Fruit fly (Drosophila melanogaster): ENCODE results near the gene CG13622.

The CG13622 gene

DNA sequence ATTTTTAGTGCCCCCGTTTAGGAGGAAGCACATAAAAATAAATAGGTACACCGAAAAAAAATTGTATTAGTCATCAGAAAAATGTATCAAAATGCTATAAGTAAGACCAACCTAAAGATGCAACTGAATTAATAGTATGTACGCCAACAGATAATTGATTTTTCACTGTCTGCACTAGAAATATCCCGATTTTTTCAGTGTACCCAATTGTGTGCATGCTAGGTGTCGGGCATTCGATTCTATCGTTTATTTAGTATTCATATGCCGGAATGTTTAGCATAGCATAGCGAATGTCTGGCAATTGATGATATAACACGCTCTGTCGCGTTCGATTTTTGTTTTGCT, 43.9 kb upstream of the CG13622 start (continued):
- TF ChIP-seq fkh (GFP tag; optimal IDR thresholded peaks at IDR 0.05) (peak; percentile 26), CG32006 (GFP tag; optimal IDR thresholded peaks at IDR 0.05) (peak; percentile 59), Hr4 (GFP tag; optimal IDR thresholded peaks at IDR 0.05) (peak; percentile 70), cyc (GFP tag; optimal IDR thresholded peaks at IDR 0.05) (peak; percentile 39), CG6854 (GFP tag; optimal IDR thresholded peaks at IDR 0.05) (no peak), topi (GFP tag; optimal IDR thresholded peaks at IDR 0.05) (peak; percentile 56), fd59A (GFP tag; optimal IDR thresholded peaks at IDR 0.05) (no peak), CG6276 (GFP tag; optimal IDR thresholded peaks at IDR 0.05) (peak; percentile 45), Eip75B (GFP tag; optimal IDR thresholded peaks at IDR 0.05) (peak; percentile 56), achi (GFP tag; optimal IDR thresholded peaks at IDR 0.05) (peak; percentile 43), CG7368 (GFP tag; optimal IDR thresholded peaks at IDR 0.05) (no peak), net (GFP tag; optimal IDR thresholded peaks at IDR 0.05) (peak; percentile 38), spab (GFP tag; optimal IDR thresholded peaks at IDR 0.05) (no peak), salr (GFP tag; optimal IDR thresholded peaks at IDR 0.05) (peak in 1 of 2 experiments; percentile 51)

DNA sequence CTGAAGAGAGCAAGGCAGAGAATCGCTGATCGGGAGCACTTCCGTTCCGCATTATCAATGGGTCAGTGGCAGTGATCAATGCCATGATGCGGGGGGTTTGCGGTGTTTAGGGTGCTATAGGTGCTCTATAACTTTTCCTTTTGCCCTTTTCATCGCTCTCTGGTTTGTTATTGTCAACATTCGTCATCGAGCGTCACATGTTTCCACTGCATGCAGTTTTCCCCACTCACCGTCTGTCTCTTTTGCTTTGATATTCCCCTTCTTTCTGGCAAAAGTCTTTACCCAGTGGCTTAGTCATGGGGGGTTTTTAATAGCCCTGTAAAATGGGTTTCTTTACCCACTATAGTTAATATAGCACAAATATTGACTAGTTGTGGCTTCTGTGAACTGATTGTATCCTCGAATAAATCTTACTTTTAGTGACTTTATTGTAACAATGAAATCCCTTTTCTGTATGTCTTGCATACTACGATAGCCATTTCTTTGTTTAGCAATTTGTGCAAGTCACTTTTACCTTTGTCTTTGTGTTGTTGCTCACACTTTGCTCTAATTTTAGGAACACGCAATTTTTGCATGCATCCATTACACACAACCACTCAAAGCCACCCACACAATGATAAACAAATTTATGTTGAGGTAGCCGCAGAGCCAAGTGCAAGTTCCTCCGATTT, 43.4 kb upstream of the CG13622 start:
- TF ChIP-seq acj6 (GFP tag; optimal IDR thresholded peaks at IDR 0.05) (no peak), CG6163 (GFP tag; IDR thresholded peaks at IDR 0.05) (peak; percentile 41; the same call in 2 of the 3 replicates), CG31627 (GFP tag; optimal IDR thresholded peaks at IDR 0.05) (no peak), Sox14 (GFP tag; optimal IDR thresholded peaks at IDR 0.05) (peak; percentile 64), CG15336 (GFP tag; IDR thresholded peaks at IDR 0.05) (peak; percentile 6; the same call in 1 of the 2 replicates), CG1621 (tag; optimal IDR thresholded peaks at IDR 0.05) (no peak), CG11762 (GFP tag; optimal IDR thresholded peaks at IDR 0.05; ENCODE audit: insufficient read depth) (no peak), fd59A (GFP tag; optimal IDR thresholded peaks at IDR 0.05) (peak; percentile 11), CG34406 (GFP tag; optimal IDR thresholded peaks at IDR 0.05) (no peak), CG10631 (GFP tag; optimal IDR thresholded peaks at IDR 0.05) (no peak), Met (GFP tag; optimal IDR thresholded peaks at IDR 0.05) (peak; percentile 7), CG4318 (GFP tag; optimal IDR thresholded peaks at IDR 0.05) (no peak), svp (GFP tag) (peak; percentile 69), Eip78C (GFP tag) (peak; percentile 83), CG8119 (GFP tag; IDR thresholded peaks at IDR 0.05) (no peak), salr (GFP tag; optimal IDR thresholded peaks at IDR 0.05) (peak in 1 of 2 experiments; percentile 9), CG32006 (GFP tag; optimal IDR thresholded peaks at IDR 0.05) (no peak), Hr39 (GFP tag; optimal IDR thresholded peaks at IDR 0.05) (no peak), CG6792 (GFP tag; optimal IDR thresholded peaks at IDR 0.05) (no peak), Sox15 (GFP tag; optimal IDR thresholded peaks at IDR 0.05) (no peak), Lpt (GFP tag; optimal IDR thresholded peaks at IDR 0.05) (no peak)

DNA sequence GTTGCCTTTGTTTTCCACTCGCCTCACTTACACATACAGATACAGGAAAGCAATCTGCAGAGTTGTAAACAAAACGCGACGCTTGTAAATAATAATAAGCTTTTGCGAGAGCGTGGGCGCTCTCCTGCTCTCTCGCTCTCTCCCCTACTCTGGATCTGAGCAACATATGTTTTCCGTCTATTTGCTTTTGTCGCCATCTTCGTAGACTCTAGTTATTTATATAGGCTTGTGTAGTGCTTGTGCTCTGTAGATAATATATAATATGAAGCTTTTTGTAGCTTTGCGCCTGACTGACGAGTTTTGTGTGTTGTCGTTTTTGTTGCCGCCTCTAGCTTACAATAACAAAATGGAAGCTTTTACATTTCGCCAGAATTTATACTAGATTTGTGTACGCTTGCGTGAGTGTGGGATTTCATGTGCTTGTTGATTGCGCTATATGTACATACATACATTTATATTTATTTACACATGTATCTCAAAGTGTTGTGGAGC, 42.3 kb upstream of the CG13622 start:
- TF ChIP-seq CG6854 (GFP tag; optimal IDR thresholded peaks at IDR 0.05): no peak
- peak; percentile 31 for TF ChIP-seq spab (GFP tag; optimal IDR thresholded peaks at IDR 0.05)
- no peak for TF ChIP-seq Hr39 (GFP tag; optimal IDR thresholded peaks at IDR 0.05)
- peak; percentile 64 for TF ChIP-seq dsx (GFP tag; optimal IDR thresholded peaks at IDR 0.05; ENCODE audit: poor library complexity, severe bottlenecking)
- TF ChIP-seq CG11294 (GFP tag; IDR thresholded peaks at IDR 0.05): no peak
- TF ChIP-seq CG8319 (GFP tag; optimal IDR thresholded peaks at IDR 0.05): no peak
- no peak for TF ChIP-seq salr (GFP tag; optimal IDR thresholded peaks at IDR 0.05)
- TF ChIP-seq CG1621 (tag; optimal IDR thresholded peaks at IDR 0.05): peak; percentile 2
- no peak for TF ChIP-seq acj6 (GFP tag; optimal IDR thresholded peaks at IDR 0.05)
- TF ChIP-seq ss (GFP tag; optimal IDR thresholded peaks at IDR 0.05): peak; percentile 63 to 80
- TF ChIP-seq Eip78C (GFP tag): peak; percentile 85
- TF ChIP-seq Ets96B (tag; optimal IDR thresholded peaks at IDR 0.05): no peak
- no peak for TF ChIP-seq OdsH (GFP tag; optimal IDR thresholded peaks at IDR 0.05)
- no peak for TF ChIP-seq lz (GFP tag; optimal IDR thresholded peaks at IDR 0.05)
- peak; percentile 37 for TF ChIP-seq CG6808 (GFP tag; optimal IDR thresholded peaks at IDR 0.05)
- no peak for TF ChIP-seq CG4318 (GFP tag; optimal IDR thresholded peaks at IDR 0.05)
- no peak for TF ChIP-seq pdm3 (GFP tag; optimal IDR thresholded peaks at IDR 0.05)
- TF ChIP-seq esn (GFP tag; optimal IDR thresholded peaks at IDR 0.05): peak; percentile 33
- TF ChIP-seq CG11902 (GFP tag; optimal IDR thresholded peaks at IDR 0.05): no peak
- peak; percentile 17 for TF ChIP-seq CG8632 (GFP tag; optimal IDR thresholded peaks at IDR 0.05)
- peak; percentile 97 for TF ChIP-seq fkh (GFP tag; optimal IDR thresholded peaks at IDR 0.05)
- no peak for TF ChIP-seq CG6276 (GFP tag; optimal IDR thresholded peaks at IDR 0.05)
- TF ChIP-seq fd85E (GFP tag; optimal IDR thresholded peaks at IDR 0.05): peak; percentile 37
- TF ChIP-seq Gug (GFP tag; IDR thresholded peaks at IDR 0.05): no peak
- TF ChIP-seq topi (GFP tag; optimal IDR thresholded peaks at IDR 0.05): peak; percentile 1
- peak; percentile 57 for TF ChIP-seq net (GFP tag; optimal IDR thresholded peaks at IDR 0.05)
- TF ChIP-seq Smox (GFP tag; optimal IDR thresholded peaks at IDR 0.05): peak; percentile 12
